Fruit fly (Drosophila melanogaster) whole organism, embryonic: ENCODE data around the gene CG43072.

Experiments used
- Bgb ChIP-seq: fragments of 200-800 bp; sonication (Bioruptor generic); IDR thresholded peaks from 2 replicates; pipeline ENCODE4 v1.3.6; 2022; ENCODE audit warnings: missing biosample characterization, missing genetic modification characterization; ENCODE audit not compliant: partially characterized antibody
- CG10979 ChIP-seq: fragments of 200-800 bp; sonication (Bioruptor generic); optimal IDR thresholded peaks from 2 replicates; lab custom pipeline; 2018; ENCODE audit warnings: missing biosample characterization, mild to moderate bottlenecking, missing genetic modification characterization, moderate library complexity
- CG11085 ChIP-seq: fragments of 200-800 bp; sonication (Bioruptor generic); IDR thresholded peaks from 2 replicates; pipeline ENCODE4 v1.3.6; 2022; ENCODE audit warnings: missing biosample characterization, missing genetic modification characterization
- CG12219 ChIP-seq: fragments of 200-800 bp; sonication (Bioruptor generic); optimal IDR thresholded peaks from 3 replicates; lab custom pipeline; 2018; ENCODE audit warnings: missing biosample characterization, mild to moderate bottlenecking, missing genetic modification characterization
- CG14050 ChIP-seq: fragments of 200-800 bp; sonication (Bioruptor generic); IDR thresholded peaks from 3 replicates; pipeline ENCODE4 v1.3.6; 2022; ENCODE audit warnings: missing biosample characterization, missing genetic modification characterization
- CG1647 ChIP-seq: fragments of 200-800 bp; sonication (Bioruptor generic); optimal IDR thresholded peaks from 3 replicates; lab custom pipeline; 2016; ENCODE audit warnings: missing biosample characterization, missing genetic modification characterization
- CG16815 ChIP-seq: fragments of 200-800 bp; sonication (Bioruptor generic); optimal IDR thresholded peaks from 3 replicates; lab custom pipeline; 2017; ENCODE audit warnings: missing biosample characterization, mild to moderate bottlenecking, missing genetic modification characterization
- CG17385 ChIP-seq: fragments of 200-800 bp; sonication (Bioruptor generic); optimal IDR thresholded peaks from 3 replicates; lab custom pipeline; 2018; ENCODE audit warnings: missing biosample characterization, mild to moderate bottlenecking, missing genetic modification characterization
- CG17612 ChIP-seq: fragments of 200-800 bp; sonication (Bioruptor generic); IDR thresholded peaks from 2 replicates; pipeline ENCODE4 v1.3.6; 2022; ENCODE audit warnings: missing biosample characterization, missing genetic modification characterization
- CG18262 ChIP-seq: fragments of 200-800 bp; optimal IDR thresholded peaks from 3 replicates; lab custom pipeline; 2019; ENCODE audit warnings: missing biosample characterization, mild to moderate bottlenecking, missing genetic modification characterization, moderate library complexity
- CG32532 ChIP-seq: fragments of 200-800 bp; sonication (Bioruptor generic); IDR thresholded peaks from 2 replicates; pipeline ENCODE4 v1.3.6; 2022; ENCODE audit warnings: missing biosample characterization, missing genetic modification characterization
- CG34376 ChIP-seq: fragments of 200-800 bp; sonication (Bioruptor generic); optimal IDR thresholded peaks from 2 replicates; lab custom pipeline; 2018; ENCODE audit warnings: missing biosample characterization, mild to moderate bottlenecking, missing genetic modification characterization
- CG4730 ChIP-seq: fragments of 200-800 bp; sonication (Bioruptor generic); IDR thresholded peaks from 2 replicates; pipeline ENCODE4 v1.3.6; 2022; ENCODE audit warnings: missing biosample characterization, missing genetic modification characterization
- CG6254 ChIP-seq: fragments of 200-800 bp; sonication (Bioruptor generic); optimal IDR thresholded peaks from 3 replicates; lab custom pipeline; 2017; ENCODE audit warnings: mild to moderate bottlenecking, missing biosample characterization, missing genetic modification reagents, missing genetic modification characterization
- CG7556 ChIP-seq: fragments of 200-800 bp; sonication (Bioruptor generic); optimal IDR thresholded peaks from 2 replicates; lab custom pipeline; 2017; ENCODE audit warnings: missing biosample characterization, mild to moderate bottlenecking, missing genetic modification characterization
- CG7963 ChIP-seq: fragments of 200-800 bp; sonication (Bioruptor generic); IDR thresholded peaks from 3 replicates; pipeline ENCODE4 v1.3.6; 2022; ENCODE audit warnings: missing biosample characterization, missing genetic modification characterization; ENCODE audit not compliant: partially characterized antibody
- CG7987 ChIP-seq: fragments of 200-800 bp; sonication (Bioruptor generic); optimal IDR thresholded peaks from 2 replicates; lab custom pipeline; 2018; ENCODE audit warnings: missing biosample characterization, mild to moderate bottlenecking, missing genetic modification characterization, moderate library complexity
- CG8281 ChIP-seq: fragments of 200-800 bp; sonication (Bioruptor generic); optimal IDR thresholded peaks from 2 replicates; lab custom pipeline; 2018; ENCODE audit warnings: missing biosample characterization, mild to moderate bottlenecking, missing genetic modification characterization, moderate library complexity
- CG8290 ChIP-seq, 3 experiments: fragments of 200-800 bp; sonication (Bioruptor generic); optimal IDR thresholded peaks; 2 replicates each; lab custom pipeline; 2016 to 2019; ENCODE audit warnings: missing biosample characterization in 3 of 3, missing genetic modification characterization in 3 of 3, mild to moderate bottlenecking in 2 of 3, moderate library complexity in 1 of 3
- CG8478 ChIP-seq: fragments of >200 bp; optimal IDR thresholded peaks from 2 replicates; lab custom pipeline; 2018
- CG9932 ChIP-seq: fragments of 200-800 bp; sonication (Bioruptor generic); IDR thresholded peaks from 2 replicates; pipeline ENCODE4 v1.3.6; 2022; ENCODE audit warnings: missing biosample characterization, missing genetic modification characterization
- Fer1 ChIP-seq: fragments of 200-800 bp; sonication (Bioruptor generic); optimal IDR thresholded peaks from 2 replicates; lab custom pipeline; 2017; ENCODE audit warnings: missing biosample characterization, mild to moderate bottlenecking, missing genetic modification characterization
- Fer3 ChIP-seq: fragments of 200-800 bp; sonication (Bioruptor generic); optimal IDR thresholded peaks from 2 replicates; lab custom pipeline; 2018; ENCODE audit warnings: missing biosample characterization, mild to moderate bottlenecking, missing genetic modification characterization, moderate library complexity
- H15 ChIP-seq: fragments of 200-800 bp; sonication (Bioruptor generic); IDR thresholded peaks from 3 replicates; pipeline ENCODE4 v1.3.6; 2022; ENCODE audit warnings: missing biosample characterization, missing genetic modification characterization
- MTF-1 ChIP-seq: fragments of 200-800 bp; sonication (Bioruptor generic); optimal IDR thresholded peaks from 2 replicates; lab custom pipeline; 2018; ENCODE audit warnings: missing biosample characterization, mild to moderate bottlenecking, missing genetic modification characterization, borderline replicate concordance
- Neu2 ChIP-seq: fragments of 200-800 bp; sonication (Bioruptor generic); optimal IDR thresholded peaks from 3 replicates; lab custom pipeline; 2016; ENCODE audit warnings: missing biosample characterization, missing genetic modification characterization, borderline replicate concordance
- Nf-YB ChIP-seq: fragments of 200-800 bp; sonication (Bioruptor generic); optimal IDR thresholded peaks from 3 replicates; lab custom pipeline; 2019; ENCODE audit warnings: missing biosample characterization, mild to moderate bottlenecking, missing genetic modification characterization, moderate library complexity
- al ChIP-seq: fragments of 200-800 bp; sonication (Bioruptor generic); IDR thresholded peaks from 2 replicates; pipeline ENCODE4 v1.3.6; 2022; ENCODE audit warnings: missing biosample characterization, missing genetic modification characterization
- bcd ChIP-seq: fragments of 200-800 bp; sonication (Bioruptor generic); optimal IDR thresholded peaks from 2 replicates; lab custom pipeline; 2017; ENCODE audit warnings: missing biosample characterization, mild to moderate bottlenecking, missing genetic modification characterization
- cato ChIP-seq: fragments of 200-800 bp; sonication (Bioruptor generic); optimal IDR thresholded peaks from 2 replicates; lab custom pipeline; 2016; ENCODE audit warnings: missing biosample characterization, missing genetic modification characterization, borderline replicate concordance
- ci ChIP-seq: fragments of 200-800 bp; sonication (Bioruptor generic); IDR thresholded peaks from 3 replicates; pipeline ENCODE4 v1.3.6; 2022; ENCODE audit warnings: missing biosample characterization, missing genetic modification characterization
- crol ChIP-seq: fragments of 200-800 bp; sonication (Bioruptor generic); IDR thresholded peaks from 2 replicates; pipeline ENCODE4 v1.3.6; 2022; ENCODE audit warnings: missing biosample characterization, missing genetic modification characterization
- dmrt11E ChIP-seq: fragments of 200-800 bp; sonication (Bioruptor generic); optimal IDR thresholded peaks from 3 replicates; lab custom pipeline; 2018; ENCODE audit warnings: missing biosample characterization, mild to moderate bottlenecking, missing genetic modification characterization, moderate library complexity
- fd3F ChIP-seq: fragments of 200-800 bp; sonication (Bioruptor generic); optimal IDR thresholded peaks from 2 replicates; lab custom pipeline; 2018; ENCODE audit warnings: missing biosample characterization, mild to moderate bottlenecking, missing genetic modification characterization, moderate library complexity
- fd64A ChIP-seq: fragments of 200-800 bp; sonication (Bioruptor generic); optimal IDR thresholded peaks from 3 replicates; lab custom pipeline; 2018; ENCODE audit warnings: missing biosample characterization, mild to moderate bottlenecking, missing genetic modification characterization
- gcm2 ChIP-seq: fragments of 200-800 bp; sonication (Bioruptor generic); optimal IDR thresholded peaks from 2 replicates; lab custom pipeline; 2016; ENCODE audit warnings: missing biosample characterization, missing genetic modification characterization
- gt ChIP-seq: fragments of 200-800 bp; sonication (Bioruptor generic); IDR thresholded peaks from 2 replicates; pipeline ENCODE4 v1.3.6; 2022; ENCODE audit warnings: missing biosample characterization, missing genetic modification characterization
- hkb ChIP-seq, 2 experiments: fragments of 200-800 bp in 1 of 2; fragments of >200 bp in 1 of 2; sonication (Bioruptor generic) in 1 of 2; IDR thresholded peaks in 1 of 2; optimal IDR thresholded peaks in 1 of 2; 2 replicates each; pipeline versions ENCODE4 v1.3.6 to Lab custom; 2017 to 2022; ENCODE audit warnings: missing biosample characterization in 1 of 2, missing genetic modification characterization in 1 of 2
- kah ChIP-seq: fragments of 200-800 bp; sonication (Bioruptor generic); optimal IDR thresholded peaks from 2 replicates; lab custom pipeline; 2018; ENCODE audit warnings: missing biosample characterization, mild to moderate bottlenecking, missing genetic modification characterization
- nmo ChIP-seq: fragments of 200-800 bp; sonication (Bioruptor generic); optimal IDR thresholded peaks from 2 replicates; lab custom pipeline; 2018; ENCODE audit warnings: missing biosample characterization, mild to moderate bottlenecking, missing genetic modification characterization, moderate library complexity
- peb ChIP-seq: fragments of 200-800 bp; sonication (Bioruptor generic); IDR thresholded peaks from 2 replicates; pipeline ENCODE4 v1.3.6; 2022; ENCODE audit warnings: missing biosample characterization, missing genetic modification characterization
- phol ChIP-seq: fragments of 200-800 bp; sonication (Bioruptor generic); optimal IDR thresholded peaks from 3 replicates; lab custom pipeline; 2018; ENCODE audit warnings: missing biosample characterization, mild to moderate bottlenecking, missing genetic modification characterization, moderate library complexity
- ranshi ChIP-seq: fragments of 200-800 bp; sonication (Bioruptor generic); IDR thresholded peaks from 2 replicates; pipeline ENCODE4 v1.3.6; 2022; ENCODE audit warnings: missing biosample characterization, missing genetic modification characterization
- repo ChIP-seq: fragments of 200-800 bp; sonication (Bioruptor generic); optimal IDR thresholded peaks from 2 replicates; lab custom pipeline; 2016; ENCODE audit warnings: missing biosample characterization, missing genetic modification characterization
- shn ChIP-seq: fragments of 200-800 bp; sonication (Bioruptor generic); optimal IDR thresholded peaks from 3 replicates; lab custom pipeline; 2016; ENCODE audit warnings: missing biosample characterization, missing genetic modification characterization
- tna ChIP-seq: fragments of 200-800 bp; sonication (Bioruptor generic); IDR thresholded peaks from 2 replicates; pipeline ENCODE4 v1.3.6; 2022; ENCODE audit warnings: missing biosample characterization, missing genetic modification characterization; ENCODE audit not compliant: partially characterized antibody
- wek ChIP-seq: fragments of 200-800 bp; sonication (Bioruptor generic); optimal IDR thresholded peaks from 3 replicates; lab custom pipeline; 2018; ENCODE audit warnings: missing biosample characterization, mild to moderate bottlenecking, missing genetic modification characterization, moderate library complexity
- wor ChIP-seq: fragments of 200-800 bp; sonication (Bioruptor generic); IDR thresholded peaks from 2 replicates; pipeline ENCODE4 v1.3.6; 2022; ENCODE audit warnings: missing biosample characterization, missing genetic modification characterization
- zen2 ChIP-seq: fragments of 200-800 bp; sonication (Bioruptor generic); IDR thresholded peaks from 3 replicates; pipeline ENCODE4 v1.3.6; 2022; ENCODE audit warnings: missing biosample characterization, missing genetic modification characterization; ENCODE audit not compliant: partially characterized antibody

The CG43072 gene

DNA sequence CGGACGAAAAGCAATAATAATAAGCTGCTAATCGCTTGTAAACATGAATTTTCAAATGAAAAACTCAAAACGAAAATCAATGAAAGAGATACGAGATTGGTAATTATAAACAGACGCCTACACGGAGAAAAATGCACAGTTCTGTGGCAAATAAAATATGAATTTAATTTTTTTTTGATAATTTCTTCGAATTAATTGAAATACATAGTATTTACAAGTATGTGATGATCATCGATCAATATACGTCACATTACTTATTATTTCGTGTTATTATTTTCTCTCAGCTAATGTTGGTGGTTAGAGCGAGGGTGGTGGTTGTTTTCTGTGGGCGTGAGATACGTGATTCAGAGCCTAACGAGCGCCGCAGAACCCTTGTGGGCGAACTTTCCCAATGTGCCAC lies 11.9 kb upstream of the CG43072 start (continued):
- TF ChIP-seq ci (GFP tag; lab: Robert Waterston, UW), result peak; percentile 89
- peak; percentile 69 for TF ChIP-seq peb (GFP tag; lab: Robert Waterston, UW)
- TF ChIP-seq Nf-YB (GFP tag; lab: Kevin White, UChicago), result peak; percentile 41
- TF ChIP-seq gcm2 (GFP tag; lab: Kevin White, UChicago), result peak; percentile 31
- TF ChIP-seq dmrt11E (tag; lab: Kevin White, UChicago), result peak; percentile 64
- TF ChIP-seq kah (GFP tag; lab: Kevin White, UChicago), result peak; percentile 54
- peak; percentile 21 for TF ChIP-seq CG8290 (GFP tag; optimal IDR thresholded peaks at IDR 0.05; lab: Kevin White, UChicago)
- TF ChIP-seq CG8290 (tag; optimal IDR thresholded peaks at IDR 0.05; lab: Kevin White, UChicago), result peak in 1 of 2 experiments; percentile 27
- peak; percentile 48 for TF ChIP-seq CG9932
- TF ChIP-seq Fer1 (GFP tag; lab: Kevin White, UChicago), result peak; percentile 75
- TF ChIP-seq CG6254 (GFP tag; lab: Kevin White, UChicago), result peak; percentile 58
- TF ChIP-seq CG11085 (GFP tag; lab: Robert Waterston, UW), result no peak
- no peak for TF ChIP-seq CG8478 (lab: Kevin White, UChicago)
- TF ChIP-seq shn, result peak; percentile 19
- TF ChIP-seq wek (GFP tag; lab: Kevin White, UChicago), result no peak
- peak; percentile 81 for TF ChIP-seq nmo
- TF ChIP-seq crol (GFP tag; lab: Robert Waterston, UW), result no peak
- TF ChIP-seq al, result peak; percentile 52
- no peak for TF ChIP-seq gt (GFP tag; lab: Robert Waterston, UW)
- TF ChIP-seq CG10979 (tag; lab: Kevin White, UChicago), result peak; percentile 81
- peak; percentile 62 for TF ChIP-seq wor
- peak; percentile 61 for TF ChIP-seq bcd (GFP tag; lab: Kevin White, UChicago)
- peak; percentile 71 for TF ChIP-seq Fer3 (tag; lab: Kevin White, UChicago)
- peak; percentile 65; the same call in 1 of the 3 replicates for TF ChIP-seq H15 (GFP tag; lab: Robert Waterston, UW)
- peak; percentile 41; the same call in 1 of the 2 replicates for TF ChIP-seq CG4730 (GFP tag; lab: Robert Waterston, UW)
- peak; percentile 1 for TF ChIP-seq repo (GFP tag; lab: Kevin White, UChicago)
- peak; percentile 85 for TF ChIP-seq CG7556 (GFP tag; lab: Kevin White, UChicago)
- peak; percentile 71; the same call in 1 of the 2 replicates for TF ChIP-seq CG32532 (GFP tag; lab: Robert Waterston, UW)
- no peak for TF ChIP-seq hkb (optimal IDR thresholded peaks at IDR 0.05; lab: Kevin White, UChicago)
- TF ChIP-seq hkb (GFP tag; IDR thresholded peaks at IDR 0.05; lab: Robert Waterston, UW), result peak; percentile 89
- peak; percentile 78 for TF ChIP-seq CG18262 (tag; lab: Kevin White, UChicago)
- TF ChIP-seq CG1647, result peak; percentile 50
- no peak for TF ChIP-seq zen2 (GFP tag; lab: Robert Waterston, UW)
- no peak for TF ChIP-seq CG7963 (GFP tag; lab: Robert Waterston, UW)
- TF ChIP-seq CG12219 (GFP tag; lab: Kevin White, UChicago), result peak; percentile 63
- no peak for TF ChIP-seq CG17612 (GFP tag; lab: Robert Waterston, UW)
- TF ChIP-seq Bgb (GFP tag; lab: Robert Waterston, UW), result no peak
- TF ChIP-seq Neu2, result no peak
- peak; percentile 15 for TF ChIP-seq cato (GFP tag; lab: Kevin White, UChicago)
- TF ChIP-seq fd64A (GFP tag; lab: Kevin White, UChicago), result no peak
- no peak for TF ChIP-seq CG34376 (GFP tag; lab: Kevin White, UChicago)
- TF ChIP-seq ranshi (GFP tag; lab: Robert Waterston, UW), result peak; percentile 71
- TF ChIP-seq phol, result peak; percentile 83
- TF ChIP-seq fd3F (GFP tag; lab: Kevin White, UChicago), result peak; percentile 35
- TF ChIP-seq CG14050, result peak; percentile 40; the same call in 1 of the 3 replicates
- peak; percentile 46 for TF ChIP-seq CG8281
- TF ChIP-seq CG17385 (GFP tag; lab: Kevin White, UChicago), result peak; percentile 76
- peak; percentile 32 for TF ChIP-seq MTF-1 (GFP tag; lab: Kevin White, UChicago)
- no peak for TF ChIP-seq CG7987 (GFP tag; lab: Kevin White, UChicago)
- TF ChIP-seq tna (GFP tag; lab: Robert Waterston, UW), result no peak
- TF ChIP-seq CG16815, result peak; percentile 17
